Worm (Caenorhabditis elegans): ENCODE results near the gene hsp-75.

hsp-75 gene

ce11 chrIII:7181822-7182221 is 44.7 kb downstream of the hsp-75 start, which contains the start of gene epg-4 (continued):
- TF ChIP-seq B0035.1 (tag; optimal IDR thresholded peaks at IDR 0.05): no peak
- no peak for TF ChIP-seq ztf-25 (GFP tag; IDR thresholded peaks at IDR 0.05)
- no peak for TF ChIP-seq nhr-179 (tag; optimal IDR thresholded peaks at IDR 0.05)
- no peak for TF ChIP-seq pha-4 (tag; optimal IDR thresholded peaks at IDR 0.05)
- TF ChIP-seq attf-5 (GFP tag; optimal IDR thresholded peaks at IDR 0.05): peak; percentile 89
- TF ChIP-seq F37B4.10 (GFP tag; IDR thresholded peaks at IDR 0.05): no peak
- TF ChIP-seq rec-8 (tag; optimal IDR thresholded peaks at IDR 0.05): no peak
- TF ChIP-seq ztf-26 (tag; optimal IDR thresholded peaks at IDR 0.05): no peak
- TF ChIP-seq ztf-3 (GFP tag; optimal IDR thresholded peaks at IDR 0.05): no peak
- no peak for TF ChIP-seq nhr-120 (GFP tag; IDR thresholded peaks at IDR 0.05)
- no peak for TF ChIP-seq ets-4 (GFP tag; optimal IDR thresholded peaks at IDR 0.05)
- TF ChIP-seq zim-3 (tag; optimal IDR thresholded peaks at IDR 0.05): peak; percentile 30
- peak; percentile 49 for TF ChIP-seq tlf-1 (GFP tag; optimal IDR thresholded peaks at IDR 0.05)
- TF ChIP-seq gei-17 (GFP tag; optimal IDR thresholded peaks at IDR 0.05): no peak
- TF ChIP-seq K12H6.12 (tag; optimal IDR thresholded peaks at IDR 0.05): peak; percentile 24
- no peak for TF ChIP-seq F39B2.1 (GFP tag; IDR thresholded peaks at IDR 0.05)
- peak; percentile 49 for TF ChIP-seq die-1 (tag; optimal IDR thresholded peaks at IDR 0.05)
- TF ChIP-seq nhr-80 (tag; optimal IDR thresholded peaks at IDR 0.05): peak; percentile 53
- TF ChIP-seq C17E4.6 (GFP tag; IDR thresholded peaks at IDR 0.05): no peak
- no peak for TF ChIP-seq nhr-27 (tag; optimal IDR thresholded peaks at IDR 0.05)
- TF ChIP-seq F52B5.7 (tag; optimal IDR thresholded peaks at IDR 0.05): peak; percentile 25
- no peak for TF ChIP-seq F10E7.11 (tag; optimal IDR thresholded peaks at IDR 0.05)
- no peak for TF ChIP-seq let-526 (GFP tag; IDR thresholded peaks at IDR 0.05)
- no peak for TF ChIP-seq T26A5.8 (tag; optimal IDR thresholded peaks at IDR 0.05)
- TF ChIP-seq mxl-1 (tag; optimal IDR thresholded peaks at IDR 0.05): no peak
- TF ChIP-seq rpc-1 (optimal IDR thresholded peaks at IDR 0.05): no peak
- no peak for TF ChIP-seq rpc-1 (tag; optimal IDR thresholded peaks at IDR 0.05)
- TF ChIP-seq hsf-1 (GFP tag; IDR thresholded peaks at IDR 0.05): peak; percentile 54; the same call in 1 of the 2 replicates
- TF ChIP-seq chd-7 (tag; optimal IDR thresholded peaks at IDR 0.05): no peak
- 0 out of 2 replicates have a peak, but pooled peaks have one; percentile 33 for TF ChIP-seq ekl-4 (GFP tag; IDR thresholded peaks at IDR 0.05)
- TF ChIP-seq somi-1 (GFP tag; optimal IDR thresholded peaks at IDR 0.05): peak; percentile 0
- TF ChIP-seq bed-2 (GFP tag; IDR thresholded peaks at IDR 0.05): no peak
- no peak for TF ChIP-seq egl-18 (GFP tag; IDR thresholded peaks at IDR 0.05)
- no peak for TF ChIP-seq dpff-1 (tag; optimal IDR thresholded peaks at IDR 0.05)
- TF ChIP-seq F49E8.2 (tag; optimal IDR thresholded peaks at IDR 0.05; ENCODE audit: insufficient read depth): peak; percentile 71
- no peak for TF ChIP-seq madf-10 (tag; optimal IDR thresholded peaks at IDR 0.05)
- 0 out of 2 replicates have a peak, but pooled peaks have one; percentile 76 for TF ChIP-seq aptf-3 (GFP tag; IDR thresholded peaks at IDR 0.05)
- no peak; the same call in 1 of the 2 replicates for TF ChIP-seq B0019.2 (GFP tag; conservative IDR thresholded peaks at IDR 0.05)
- no peak for TF ChIP-seq B0261.1 (tag; optimal IDR thresholded peaks at IDR 0.05)
- TF ChIP-seq ztf-28 (GFP tag; IDR thresholded peaks at IDR 0.05): no peak
- no peak for TF ChIP-seq tbx-9 (tag; optimal IDR thresholded peaks at IDR 0.05; ENCODE audit: borderline replicate concordance)
- TF ChIP-seq dox-1 (GFP tag; IDR thresholded peaks at IDR 0.05): peak; percentile 72
- TF ChIP-seq ztf-6 (GFP tag; IDR thresholded peaks at IDR 0.05): no peak
- no peak for TF ChIP-seq fkh-3 (tag; optimal IDR thresholded peaks at IDR 0.05)
- peak; percentile 50 for TF ChIP-seq hmg-1.2 (GFP tag; IDR thresholded peaks at IDR 0.05)
- no peak for TF ChIP-seq unc-62 (GFP tag; optimal IDR thresholded peaks at IDR 0.05)
- TF ChIP-seq Y79H2A.3 (GFP tag; conservative IDR thresholded peaks at IDR 0.05): no peak
- peak; percentile 81 for TF ChIP-seq cebp-1 (GFP tag; IDR thresholded peaks at IDR 0.05)
- TF ChIP-seq cebp-1 (tag; optimal IDR thresholded peaks at IDR 0.05): peak; percentile 86
- no peak for TF ChIP-seq C06A6.2 (GFP tag; conservative IDR thresholded peaks at IDR 0.05)
- no peak for TF ChIP-seq hlh-26 (GFP tag; conservative IDR thresholded peaks at IDR 0.05)
